Worm (Caenorhabditis elegans): ENCODE results near the gene F09E5.14.

Gene F09E5.14

ce11 chrII:5377467-5378238 lies 33.0 kb upstream of the F09E5.14 start, which contains the start of gene prdx-2:
prdx-2 (plus strand) TSS chrII:5378195.
- TF ChIP-seq C04F5.9 (tag; optimal IDR thresholded peaks at IDR 0.05) (no peak), blmp-1 (tag; optimal IDR thresholded peaks at IDR 0.05) (peak; percentile 88), fkh-8 (tag; optimal IDR thresholded peaks at IDR 0.05) (peak; percentile 18), egl-27 (tag; optimal IDR thresholded peaks at IDR 0.05) (no peak), efl-1 (optimal IDR thresholded peaks at IDR 0.05) (no peak), efl-1 (GFP tag; optimal IDR thresholded peaks at IDR 0.05 in 1 of 2) (peak in 1 of 2 experiments; percentile 40), lsy-2 (tag; optimal IDR thresholded peaks at IDR 0.05) (peak in 1 of 2 experiments; percentile 47)

- TF ChIP-seq elt-2 (tag; optimal IDR thresholded peaks at IDR 0.05) (peak; percentile 14), nhr-11 (tag; optimal IDR thresholded peaks at IDR 0.05) (no peak)
Observed at ce11 chrII:5374967-5375366, 30.3 kb upstream of the F09E5.14 start, which contains the start of gene algn-2. algn-2 (plus strand) TSS chrII:5375267.

DNA sequence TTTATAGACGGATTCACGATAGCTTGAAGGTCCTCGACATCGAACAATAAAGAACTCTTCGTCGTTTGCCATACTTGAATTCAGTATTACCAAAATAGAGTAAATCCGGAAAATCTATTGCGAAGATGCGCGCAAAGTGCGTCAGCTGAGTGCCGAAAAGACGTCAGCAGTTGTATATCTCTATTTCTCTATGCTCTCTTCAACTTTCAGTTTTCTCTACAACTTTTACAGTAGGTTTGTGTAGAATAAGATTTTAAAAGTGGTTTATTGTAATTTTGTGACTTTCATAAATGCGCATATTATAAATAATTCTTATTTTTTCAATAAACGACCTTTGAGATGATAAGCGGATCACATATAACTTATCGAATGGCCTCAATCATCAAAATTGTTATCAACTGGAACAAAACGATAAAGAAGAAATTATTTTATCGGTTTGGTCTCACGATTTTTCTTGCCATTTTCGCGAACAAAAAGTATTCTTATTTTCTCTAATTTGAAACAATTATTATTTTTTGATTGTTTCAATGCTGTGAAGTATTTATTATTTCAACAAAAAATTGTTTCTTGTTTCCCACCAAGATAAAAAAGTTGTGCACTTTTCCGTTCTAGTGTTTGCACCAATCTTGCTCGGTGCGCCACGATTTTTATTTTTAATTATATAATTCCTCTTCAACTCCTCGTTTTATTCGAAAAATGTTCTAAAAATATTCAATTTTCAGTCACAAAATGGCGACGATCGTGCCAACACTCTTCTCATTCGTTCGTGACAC lies 28.8 kb upstream of the F09E5.14 start, which contains the start of the genes agt-2 and F09E5.3:
Gene agt-2, minus strand, starts transcription at position 553 of the 773 bp plus-strand sequence.
Gene F09E5.3, plus strand, starts transcription at position 723 of the 773 bp plus-strand sequence.
- TF ChIP-seq egl-13 (tag; optimal IDR thresholded peaks at IDR 0.05) (peak; percentile 84), unc-86 (tag; optimal IDR thresholded peaks at IDR 0.05) (peak; percentile 93), lin-14 (GFP tag; optimal IDR thresholded peaks at IDR 0.05) (peak; percentile 96), pax-3 (tag; optimal IDR thresholded peaks at IDR 0.05) (peak; percentile 83), ztf-4 (tag; optimal IDR thresholded peaks at IDR 0.05) (peak; percentile 91), elt-3 (tag; optimal IDR thresholded peaks at IDR 0.05) (peak in 3 of 6 experiments; percentile 43 to 81 (median 77)), zip-4 (GFP tag; optimal IDR thresholded peaks at IDR 0.05) (peak; percentile 81), efl-1 (optimal IDR thresholded peaks at IDR 0.05) (peak; percentile 91 to 94), efl-1 (GFP tag; optimal IDR thresholded peaks at IDR 0.05 in 1 of 2) (peak; percentile 88 to 99), C04F5.9 (tag; optimal IDR thresholded peaks at IDR 0.05) (peak; percentile 81), efl-3 (GFP tag; optimal IDR thresholded peaks at IDR 0.05) (peak; percentile 21), rnt-1 (tag; optimal IDR thresholded peaks at IDR 0.05) (peak; percentile 96), nhr-28 (tag; optimal IDR thresholded peaks at IDR 0.05) (no peak), zag-1 (tag; optimal IDR thresholded peaks at IDR 0.05) (peak; percentile 26), unc-98 (GFP tag; IDR thresholded peaks at IDR 0.05) (no peak), ceh-8 (GFP tag; optimal IDR thresholded peaks at IDR 0.05) (peak; percentile 85), nhr-19 (GFP tag; conservative IDR thresholded peaks at IDR 0.05) (peak; percentile 93), blmp-1 (tag; optimal IDR thresholded peaks at IDR 0.05) (peak; percentile 81), sptf-1 (tag; optimal IDR thresholded peaks at IDR 0.05) (no peak), hlh-17 (GFP tag; optimal IDR thresholded peaks at IDR 0.05; ENCODE audit: borderline replicate concordance) (no peak), lin-15B (tag; optimal IDR thresholded peaks at IDR 0.05) (peak; percentile 82), aha-1 (tag; optimal IDR thresholded peaks at IDR 0.05) (peak; percentile 20), ceh-88 (GFP tag; IDR thresholded peaks at IDR 0.05) (peak; percentile 78), lin-39 (tag; optimal IDR thresholded peaks at IDR 0.05) (peak; percentile 94), hlh-4 (tag; optimal IDR thresholded peaks at IDR 0.05) (no peak), grh-1 (GFP tag; IDR thresholded peaks at IDR 0.05) (peak; percentile 87), ztf-11 (tag; optimal IDR thresholded peaks at IDR 0.05) (peak in 1 of 2 experiments; percentile 81), jun-1 (tag; optimal IDR thresholded peaks at IDR 0.05) (peak; percentile 89), dpl-1 (GFP tag; optimal IDR thresholded peaks at IDR 0.05) (peak; percentile 88 to 91 (median 90)), fos-1 (tag; optimal IDR thresholded peaks at IDR 0.05) (peak; percentile 89), nhr-76 (tag; optimal IDR thresholded peaks at IDR 0.05) (no peak), irx-1 (tag; optimal IDR thresholded peaks at IDR 0.05) (peak; percentile 91), mef-2 (tag; optimal IDR thresholded peaks at IDR 0.05) (peak; percentile 28), lir-3 (tag; optimal IDR thresholded peaks at IDR 0.05; ENCODE audit: poor library complexity) (peak; percentile 87), nhr-84 (tag; optimal IDR thresholded peaks at IDR 0.05) (no peak), isw-1 (GFP tag; IDR thresholded peaks at IDR 0.05) (peak; percentile 86), aly-2 (tag; optimal IDR thresholded peaks at IDR 0.05) (peak; percentile 92), nhr-77 (tag; optimal IDR thresholded peaks at IDR 0.05) (peak; percentile 86), mdl-1 (tag; optimal IDR thresholded peaks at IDR 0.05) (peak in 1 of 2 experiments; percentile 84), egl-27 (tag; optimal IDR thresholded peaks at IDR 0.05) (peak; percentile 1 to 14)
